Fruit fly (Drosophila melanogaster) whole organism, wandering third instar larva: ENCODE results near the gene CG3984.

Source experiments
- CG32264 ChIP-seq: fragments of 200-800 bp; sonication (Bioruptor generic); optimal IDR thresholded peaks from 2 replicates; lab custom pipeline; 2016; ENCODE audit warnings: missing biosample characterization, missing genetic modification characterization
- CrebA ChIP-seq: fragments of 200-800 bp; sonication (Bioruptor generic); optimal IDR thresholded peaks from 2 replicates; lab custom pipeline; 2016; ENCODE audit warnings: missing biosample characterization, mild to moderate bottlenecking, missing genetic modification characterization, borderline replicate concordance
- Dfd ChIP-seq: fragments of >200 bp; optimal IDR thresholded peaks from 2 replicates; lab custom pipeline; 2017; ENCODE audit warnings: missing biosample characterization, missing genetic modification characterization
- Dif ChIP-seq: fragments of 200-275, 200-300 bp; sonication (Bioruptor generic); optimal IDR thresholded peaks from 2 replicates; lab custom pipeline; 2018; ENCODE audit warnings: missing biosample characterization, missing genetic modification characterization; ENCODE audit not compliant: partially characterized antibody
- GATAd ChIP-seq: sonication (Bioruptor generic); optimal IDR thresholded peaks from 2 replicates; lab custom pipeline; 2016; ENCODE audit warnings: missing biosample characterization, missing genetic modification characterization
- Hr78 ChIP-seq: fragments of >200 bp; optimal IDR thresholded peaks from 2 replicates; lab custom pipeline; 2017; ENCODE audit warnings: missing biosample characterization, missing genetic modification characterization
- Hr83 ChIP-seq: fragments of 200-300 bp; sonication (Bioruptor generic); optimal IDR thresholded peaks from 2 replicates; lab custom pipeline; 2016; ENCODE audit warnings: missing biosample characterization, mild to moderate bottlenecking, missing genetic modification characterization, moderate library complexity; ENCODE audit not compliant: poor library complexity, severe bottlenecking
- Jra ChIP-seq: sonication (Bioruptor generic); optimal IDR thresholded peaks from 2 replicates; lab custom pipeline; 2016; ENCODE audit warnings: missing biosample characterization, missing genetic modification characterization
- N ChIP-seq: fragments of >200 bp; optimal IDR thresholded peaks from 2 replicates; lab custom pipeline; 2018; ENCODE audit warnings: missing biosample characterization, missing external identifiers, missing genetic modification characterization
- OdsH ChIP-seq: fragments of 200-800 bp; sonication (Bioruptor generic); optimal IDR thresholded peaks from 2 replicates; lab custom pipeline; 2016; ENCODE audit warnings: missing biosample characterization, mild to moderate bottlenecking, missing genetic modification characterization
- Rel ChIP-seq, 2 experiments: fragments of 200-800 bp; sonication (Bioruptor generic) in 1 of 2; optimal IDR thresholded peaks; 2 replicates in 1 of 2; 3 replicates in 1 of 2; lab custom pipeline; 2016 to 2019; ENCODE audit warnings: mild to moderate bottlenecking in 2 of 2, missing biosample characterization in 2 of 2, missing genetic modification characterization in 2 of 2, moderate library complexity in 1 of 2
- Sp1 ChIP-seq: fragments of 200-800 bp; sonication (Bioruptor generic); optimal IDR thresholded peaks from 3 replicates; lab custom pipeline; 2019; ENCODE audit warnings: missing biosample characterization, mild to moderate bottlenecking, missing genetic modification characterization, moderate library complexity
- Vsx2 ChIP-seq: fragments of 200-300, 225-300 bp; sonication (Bioruptor generic); optimal IDR thresholded peaks from 2 replicates; lab custom pipeline; 2018; ENCODE audit warnings: missing biosample characterization, missing genetic modification characterization; ENCODE audit not compliant: partially characterized antibody
- br ChIP-seq: fragments of 200-800 bp; sonication (Bioruptor generic); optimal IDR thresholded peaks from 2 replicates; lab custom pipeline; 2016; ENCODE audit warnings: missing biosample characterization, missing genetic modification characterization
- dl ChIP-seq, 2 experiments: fragments of 175-275, 200-275 bp in 1 of 2; fragments of 200-275 bp in 1 of 2; sonication (Bioruptor generic); optimal IDR thresholded peaks; lab custom pipeline; 2018; ENCODE audit warnings: mild to moderate bottlenecking in 2 of 2, missing biosample characterization in 2 of 2, missing genetic modification characterization in 2 of 2, moderate library complexity in 2 of 2; ENCODE audit not compliant: partially characterized antibody in 2 of 2, insufficient read depth in 1 of 2
- dmrt93B ChIP-seq: fragments of 200-800 bp; sonication (Bioruptor generic); optimal IDR thresholded peaks from 2 replicates; lab custom pipeline; 2018; ENCODE audit warnings: missing biosample characterization, mild to moderate bottlenecking, missing genetic modification characterization
- dsf ChIP-seq: sonication (Bioruptor generic); optimal IDR thresholded peaks from 2 replicates; lab custom pipeline; 2016; ENCODE audit warnings: missing biosample characterization, missing genetic modification characterization, borderline replicate concordance
- ey ChIP-seq: fragments of 200-800 bp; sonication (Bioruptor generic); optimal IDR thresholded peaks from 2 replicates; lab custom pipeline; 2016; ENCODE audit warnings: missing biosample characterization, missing genetic modification characterization
- fru ChIP-seq: fragments of 200-800 bp; sonication (Bioruptor generic); optimal IDR thresholded peaks from 3 replicates; lab custom pipeline; 2016; ENCODE audit warnings: missing biosample characterization, mild to moderate bottlenecking, missing genetic modification characterization
- lola ChIP-seq: fragments of >200 bp; optimal IDR thresholded peaks from 2 replicates; lab custom pipeline; 2017; ENCODE audit warnings: missing biosample characterization, missing genetic modification characterization
- pan ChIP-seq: fragments of >200 bp; optimal IDR thresholded peaks from 2 replicates; lab custom pipeline; 2017
- psq ChIP-seq: fragments of 200-800 bp; sonication (Bioruptor generic); optimal IDR thresholded peaks from 3 replicates; lab custom pipeline; 2017; ENCODE audit warnings: missing biosample characterization, mild to moderate bottlenecking, missing genetic modification characterization, moderate library complexity
- rgr ChIP-seq: fragments of 200-800 bp; sonication (Bioruptor generic); optimal IDR thresholded peaks from 3 replicates; lab custom pipeline; 2016; ENCODE audit warnings: missing biosample characterization, mild to moderate bottlenecking, missing genetic modification characterization
- sage ChIP-seq: fragments of 200-800 bp; sonication (Bioruptor generic); optimal IDR thresholded peaks from 2 replicates; lab custom pipeline; 2016; ENCODE audit warnings: missing biosample characterization, mild to moderate bottlenecking, missing genetic modification characterization
- sv ChIP-seq: fragments of 200-800 bp; sonication (Bioruptor generic); optimal IDR thresholded peaks from 3 replicates; lab custom pipeline; 2016; ENCODE audit warnings: missing biosample characterization, missing genetic modification characterization
- tai ChIP-seq: sonication (Bioruptor generic); optimal IDR thresholded peaks from 2 replicates; lab custom pipeline; 2016; ENCODE audit warnings: missing biosample characterization, missing genetic modification characterization
- usp ChIP-seq: fragments of >200 bp; optimal IDR thresholded peaks from 2 replicates; lab custom pipeline; 2017; ENCODE audit warnings: missing biosample characterization, missing genetic modification characterization
- woc ChIP-seq: sonication (Bioruptor generic); optimal IDR thresholded peaks from 2 replicates; lab custom pipeline; 2016; ENCODE audit warnings: missing biosample characterization, mild to moderate bottlenecking, missing genetic modification characterization

The CG3984 gene

dm6 chr3R:15121599-15122394, 15.2 kb upstream of the CG3984 start:
- TF ChIP-seq Dfd (GFP tag; lab: Kevin White, UChicago) (no peak), psq (GFP tag; lab: Kevin White, UChicago) (no peak), woc (GFP tag; lab: Kevin White, UChicago) (no peak), sv (GFP tag; lab: Kevin White, UChicago) (no peak), Sp1 (GFP tag; lab: Kevin White, UChicago) (no peak), N (GFP tag; lab: Kevin White, UChicago) (no peak), tai (no peak), Hr83 (GFP tag; lab: Kevin White, UChicago) (no peak), Vsx2 (GFP tag; lab: Kevin White, UChicago) (no peak), dmrt93B (no peak), Jra (GFP tag; lab: Kevin White, UChicago) (no peak), ey (GFP tag; lab: Kevin White, UChicago) (no peak), br (no peak), Dif (GFP tag; lab: Kevin White, UChicago) (no peak), dsf (GFP tag; lab: Kevin White, UChicago) (no peak), Hr78 (GFP tag; lab: Kevin White, UChicago) (no peak)

dm6 chr3R:15123036-15123715, 13.8 kb upstream of the CG3984 start:
- TF ChIP-seq dsf (GFP tag; lab: Kevin White, UChicago) (no peak), Hr83 (GFP tag; lab: Kevin White, UChicago) (no peak), pan (lab: Kevin White, UChicago) (no peak)

- TF ChIP-seq GATAd: no peak
- no peak for TF ChIP-seq br
- no peak for TF ChIP-seq lola (GFP tag; lab: Kevin White, UChicago)
- no peak for TF ChIP-seq woc (GFP tag; lab: Kevin White, UChicago)
- TF ChIP-seq CrebA (GFP tag; lab: Kevin White, UChicago): no peak
- TF ChIP-seq Sp1 (GFP tag; lab: Kevin White, UChicago): no peak
- TF ChIP-seq Dfd (GFP tag; lab: Kevin White, UChicago): no peak
- TF ChIP-seq Vsx2 (GFP tag; lab: Kevin White, UChicago): no peak
- no peak for TF ChIP-seq tai
- TF ChIP-seq usp: no peak
- no peak for TF ChIP-seq dsf (GFP tag; lab: Kevin White, UChicago)
- TF ChIP-seq psq (GFP tag; lab: Kevin White, UChicago): no peak
- TF ChIP-seq CG32264 (GFP tag; lab: Kevin White, UChicago): no peak
- no peak for TF ChIP-seq Hr83 (GFP tag; lab: Kevin White, UChicago)
- no peak for TF ChIP-seq fru
- TF ChIP-seq sv (GFP tag; lab: Kevin White, UChicago): no peak
- TF ChIP-seq Hr78 (GFP tag; lab: Kevin White, UChicago): no peak
Observed at dm6 chr3R:15124559-15124958, 12.4 kb upstream of the CG3984 start.

- TF ChIP-seq rgr (GFP tag; lab: Kevin White, UChicago): no peak
- no peak for TF ChIP-seq dl (GFP tag; optimal IDR thresholded peaks at IDR 0.05; lab: Kevin White, UChicago; ENCODE audit: insufficient read depth in 1 of 2, partially characterized antibody in 2 of 2)
- TF ChIP-seq br: no peak
- TF ChIP-seq Hr83 (GFP tag; lab: Kevin White, UChicago): no peak
Observed at dm6 chr3R:15125796-15126195, 11.2 kb upstream of the CG3984 start.

dm6 chr3R:15128060-15128459, 8.9 kb upstream of the CG3984 start:
- TF ChIP-seq Sp1 (GFP tag; lab: Kevin White, UChicago) (no peak), Hr78 (GFP tag; lab: Kevin White, UChicago) (no peak), OdsH (GFP tag; lab: Kevin White, UChicago) (no peak), Dfd (GFP tag; lab: Kevin White, UChicago) (no peak), usp (no peak), Jra (GFP tag; lab: Kevin White, UChicago) (no peak), Rel (GFP tag; optimal IDR thresholded peaks at IDR 0.05; lab: Kevin White, UChicago) (no peak), Rel (tag; optimal IDR thresholded peaks at IDR 0.05; lab: Kevin White, UChicago) (no peak), tai (no peak), sage (GFP tag; lab: Kevin White, UChicago) (no peak), dsf (GFP tag; lab: Kevin White, UChicago) (no peak), N (GFP tag; lab: Kevin White, UChicago) (no peak), Dif (GFP tag; lab: Kevin White, UChicago) (no peak)
